Worm (Caenorhabditis elegans): ENCODE measurements around the gene T01C3.2.

- TF ChIP-seq tab-1 (GFP tag; IDR thresholded peaks at IDR 0.05) (no peak), ref-1 (GFP tag; conservative IDR thresholded peaks at IDR 0.05) (no peak), flt-1 (GFP tag; IDR thresholded peaks at IDR 0.05) (no peak), ztf-23 (GFP tag; IDR thresholded peaks at IDR 0.05) (no peak), cog-1 (tag; optimal IDR thresholded peaks at IDR 0.05) (no peak)
These were observed 5.3 kb downstream of the T01C3.2 start, which contains the start of gene irld-14 for ce11 chrV:14996236-14996635.
